Worm (Caenorhabditis elegans): ENCODE results near the gene fat-2.

fat-2 gene

DNA sequence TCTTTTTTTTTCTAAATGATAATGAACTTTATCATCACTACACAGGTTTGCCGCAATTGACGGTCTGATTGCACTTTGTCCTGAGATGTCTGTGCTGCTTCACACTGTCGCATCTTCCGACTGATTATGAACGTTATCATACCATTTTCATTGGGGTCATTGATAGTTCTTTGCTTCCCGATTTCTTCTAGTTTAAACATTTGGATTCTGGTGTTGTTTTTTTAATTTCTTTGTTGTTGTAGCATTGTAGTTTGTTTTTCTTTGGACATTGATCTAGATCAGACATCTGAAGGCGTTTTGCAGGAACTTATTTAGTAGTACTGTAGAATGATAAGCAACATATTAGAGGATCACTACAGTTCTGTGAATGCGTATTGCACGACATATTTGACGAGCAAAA is 4.9 kb upstream of the fat-2 start (continued):
- TF ChIP-seq lin-35 (GFP tag; optimal IDR thresholded peaks at IDR 0.05) (no peak), Y53F4B.3 (GFP tag; IDR thresholded peaks at IDR 0.05) (no peak), F49E8.2 (tag; optimal IDR thresholded peaks at IDR 0.05; ENCODE audit: insufficient read depth) (no peak), tbx-9 (tag; optimal IDR thresholded peaks at IDR 0.05; ENCODE audit: borderline replicate concordance) (peak; percentile 74), fkh-3 (tag; optimal IDR thresholded peaks at IDR 0.05) (no peak), mes-4 (tag; optimal IDR thresholded peaks at IDR 0.05) (no peak), unc-62 (GFP tag; optimal IDR thresholded peaks at IDR 0.05) (no peak), lag-1 (GFP tag; IDR thresholded peaks at IDR 0.05) (no peak), F55B11.4 (tag; optimal IDR thresholded peaks at IDR 0.05; ENCODE audit: borderline replicate concordance, insufficient read depth) (no peak), nfya-1 (tag; optimal IDR thresholded peaks at IDR 0.05; ENCODE audit: borderline replicate concordance, insufficient read depth) (no peak), F39B2.1 (GFP tag; IDR thresholded peaks at IDR 0.05) (no peak), chd-7 (tag; optimal IDR thresholded peaks at IDR 0.05) (peak; percentile 76), attf-3 (GFP tag; conservative IDR thresholded peaks at IDR 0.05) (no peak), cebp-1 (GFP tag; IDR thresholded peaks at IDR 0.05) (peak; percentile 67), cebp-1 (tag; optimal IDR thresholded peaks at IDR 0.05) (peak; percentile 74), F57A8.1 (GFP tag; optimal IDR thresholded peaks at IDR 0.05) (no peak), ceh-40 (GFP tag; IDR thresholded peaks at IDR 0.05) (no peak), egl-18 (GFP tag; IDR thresholded peaks at IDR 0.05) (no peak), Y67H2A.10 (GFP tag; conservative IDR thresholded peaks at IDR 0.05) (no peak), ceh-58 (GFP tag; IDR thresholded peaks at IDR 0.05) (no peak), zfh-2 (GFP tag; conservative IDR thresholded peaks at IDR 0.05) (no peak), sdz-38 (tag; optimal IDR thresholded peaks at IDR 0.05) (no peak), nhr-90 (tag; optimal IDR thresholded peaks at IDR 0.05) (peak; percentile 51), zim-3 (tag; optimal IDR thresholded peaks at IDR 0.05) (no peak), madf-3 (GFP tag; IDR thresholded peaks at IDR 0.05) (no peak), snpc-3.4 (tag; optimal IDR thresholded peaks at IDR 0.05) (no peak), madf-10 (tag; optimal IDR thresholded peaks at IDR 0.05) (peak; percentile 63), Y79H2A.3 (GFP tag; conservative IDR thresholded peaks at IDR 0.05) (no peak), Y56A3A.18 (GFP tag; IDR thresholded peaks at IDR 0.05) (0 out of 2 replicates have a peak, but pooled peaks have one; percentile 56), lsl-1 (GFP tag; optimal IDR thresholded peaks at IDR 0.05) (no peak), B0035.1 (tag; optimal IDR thresholded peaks at IDR 0.05) (no peak), hlh-26 (GFP tag; conservative IDR thresholded peaks at IDR 0.05) (no peak), F23B12.7 (tag; optimal IDR thresholded peaks at IDR 0.05; ENCODE audit: insufficient read depth) (peak; percentile 80), rec-8 (tag; optimal IDR thresholded peaks at IDR 0.05) (no peak), ceh-100 (GFP tag; IDR thresholded peaks at IDR 0.05) (no peak), B0336.3 (GFP tag; IDR thresholded peaks at IDR 0.05) (peak; percentile 80), C17E4.6 (GFP tag; IDR thresholded peaks at IDR 0.05) (no peak), F33H1.4 (GFP tag; IDR thresholded peaks at IDR 0.05) (0 out of 2 replicates have a peak, but pooled peaks have one; percentile 14), nhr-179 (tag; optimal IDR thresholded peaks at IDR 0.05) (no peak)

All from whole organism, young adult.